Worm (Caenorhabditis elegans) whole organism, L2 larva: Measurements from ENCODE around the gene trx-5.

Experiments used
- C34F6.9 ChIP-seq: fragments of 150-350 bp; optimal IDR thresholded peaks from 2 replicates; lab custom pipeline; 2014; ENCODE audit warnings: missing biosample characterization, missing genetic modification characterization
- F13H6.1 ChIP-seq: sonication (generic microtip); optimal IDR thresholded peaks from 2 replicates; lab custom pipeline; 2016; ENCODE audit warnings: missing genetic modification characterization, missing compliant biosample characterization
- R02D3.7 ChIP-seq: fragments of 150-350 bp; optimal IDR thresholded peaks from 2 replicates; lab custom pipeline; 2014; ENCODE audit warnings: missing biosample characterization, missing genetic modification characterization
- Y55F3AM.14 ChIP-seq: fragments of 200-800 bp; sonication (Bioruptor generic); optimal IDR thresholded peaks from 2 replicates; lab custom pipeline; 2018; ENCODE audit warnings: mild to moderate bottlenecking, missing genetic modification characterization, missing compliant biosample characterization
- blmp-1 ChIP-seq: sonication (generic microtip); optimal IDR thresholded peaks from 2 replicates; lab custom pipeline; 2017; ENCODE audit warnings: missing genetic modification characterization, mild to moderate bottlenecking, missing compliant biosample characterization, antibody characterized with exemption, moderate library complexity; ENCODE audit not compliant: insufficient read depth
- ceh-16 ChIP-seq: fragments of 150-350 bp; optimal IDR thresholded peaks from 2 replicates; lab custom pipeline; 2014; ENCODE audit warnings: missing biosample characterization, missing genetic modification characterization
- crh-2 ChIP-seq: sonication (generic microtip); optimal IDR thresholded peaks from 2 replicates; lab custom pipeline; 2017; ENCODE audit warnings: missing biosample characterization, missing genetic modification characterization
- dmd-4 ChIP-seq: sonication (generic microtip); optimal IDR thresholded peaks from 2 replicates; lab custom pipeline; 2017; ENCODE audit warnings: missing biosample characterization, missing genetic modification characterization
- egl-27 ChIP-seq: sonication (generic microtip); optimal IDR thresholded peaks from 3 replicates; lab custom pipeline; 2017; ENCODE audit warnings: missing biosample characterization, missing genetic modification reagents, missing genetic modification characterization
- elt-1 ChIP-seq: fragments of 150-350 bp; optimal IDR thresholded peaks from 2 replicates; lab custom pipeline; 2014; ENCODE audit warnings: missing biosample characterization, missing genetic modification characterization
- elt-3 ChIP-seq: sonication (generic microtip); optimal IDR thresholded peaks from 2 replicates; lab custom pipeline; 2017; ENCODE audit warnings: missing biosample characterization, missing genetic modification characterization
- fos-1 ChIP-seq: fragments of 150-350 bp; optimal IDR thresholded peaks from 2 replicates; lab custom pipeline; 2014; ENCODE audit warnings: missing biosample characterization, missing genetic modification characterization
- gmeb-1 ChIP-seq: fragments of 150-350 bp; optimal IDR thresholded peaks from 2 replicates; lab custom pipeline; 2014; ENCODE audit warnings: missing biosample characterization, missing genetic modification characterization
- lin-11 ChIP-seq: fragments of 150-350 bp; sonication (generic microtip); optimal IDR thresholded peaks from 2 replicates; lab custom pipeline; 2014; ENCODE audit warnings: missing biosample characterization, missing genetic modification characterization, inconsistent platforms, mixed read lengths
- lin-13 ChIP-seq: fragments of 150-350 bp; optimal IDR thresholded peaks from 2 replicates; lab custom pipeline; 2014; ENCODE audit warnings: missing biosample characterization, missing genetic modification reagents, missing genetic modification characterization
- lin-39 ChIP-seq: fragments of 150-350 bp; optimal IDR thresholded peaks from 2 replicates; lab custom pipeline; 2014; ENCODE audit warnings: missing biosample characterization, missing genetic modification reagents, missing genetic modification characterization
- lsy-2 ChIP-seq, 2 experiments: fragments of 150-350 bp in 1 of 2; sonication (generic microtip) in 1 of 2; optimal IDR thresholded peaks; 2 replicates each; lab custom pipeline; 2014 to 2017; ENCODE audit warnings: missing biosample characterization in 2 of 2, missing genetic modification characterization in 2 of 2
- mdl-1 ChIP-seq, 2 experiments: fragments of 150-350 bp in 1 of 2; sonication (generic microtip) in 1 of 2; optimal IDR thresholded peaks; 2 replicates each; lab custom pipeline; 2017; ENCODE audit warnings: missing biosample characterization in 2 of 2, missing genetic modification characterization in 2 of 2
- nhr-10 ChIP-seq: sonication (generic microtip); optimal IDR thresholded peaks from 2 replicates; lab custom pipeline; 2017; ENCODE audit warnings: missing biosample characterization, missing genetic modification characterization
- nhr-11 ChIP-seq: fragments of 150-350 bp; optimal IDR thresholded peaks from 2 replicates; lab custom pipeline; 2014; ENCODE audit warnings: missing biosample characterization, missing genetic modification characterization
- nhr-129 ChIP-seq: fragments of 150-350 bp; optimal IDR thresholded peaks from 2 replicates; lab custom pipeline; 2014; ENCODE audit warnings: missing biosample characterization, missing genetic modification characterization
- nhr-21 ChIP-seq: fragments of 150-350 bp; optimal IDR thresholded peaks from 2 replicates; lab custom pipeline; 2014; ENCODE audit warnings: missing biosample characterization, missing genetic modification characterization
- nhr-25 ChIP-seq: fragments of 150-350 bp; sonication (generic microtip); optimal IDR thresholded peaks from 3 replicates; lab custom pipeline; 2014; ENCODE audit warnings: missing biosample characterization, missing genetic modification characterization
- nhr-6 ChIP-seq: fragments of 150-350 bp; optimal IDR thresholded peaks from 2 replicates; lab custom pipeline; 2014; ENCODE audit warnings: missing biosample characterization, missing genetic modification characterization
- nhr-77 ChIP-seq: fragments of 150-350 bp; optimal IDR thresholded peaks from 2 replicates; lab custom pipeline; 2014; ENCODE audit warnings: missing biosample characterization, missing genetic modification characterization
- peb-1 ChIP-seq: fragments of 150-350 bp; optimal IDR thresholded peaks from 2 replicates; lab custom pipeline; 2014; ENCODE audit warnings: missing biosample characterization, missing genetic modification characterization
- sem-4 ChIP-seq: fragments of 150-350 bp; optimal IDR thresholded peaks from 2 replicates; lab custom pipeline; 2014; ENCODE audit warnings: missing biosample characterization, missing genetic modification reagents, missing genetic modification characterization
- skn-1 ChIP-seq: sonication (generic microtip); optimal IDR thresholded peaks from 2 replicates; lab custom pipeline; 2017; ENCODE audit warnings: missing biosample characterization, missing genetic modification characterization
- sma-9 ChIP-seq, 2 experiments: fragments of 150-350 bp in 1 of 2; sonication (generic microtip) in 1 of 2; optimal IDR thresholded peaks; 2 replicates each; lab custom pipeline; 2014 to 2016; ENCODE audit warnings: missing genetic modification characterization in 2 of 2, mild to moderate bottlenecking in 1 of 2, missing biosample characterization in 1 of 2, missing compliant biosample characterization in 1 of 2, missing genetic modification reagents in 1 of 2, moderate library complexity in 1 of 2
- unc-39 ChIP-seq: fragments of 150-350 bp; optimal IDR thresholded peaks from 2 replicates; lab custom pipeline; 2014; ENCODE audit warnings: missing biosample characterization, missing genetic modification characterization
- unc-55 ChIP-seq: fragments of 150-350 bp; sonication (generic microtip); optimal IDR thresholded peaks from 3 replicates; lab custom pipeline; 2014; ENCODE audit warnings: missing biosample characterization, missing genetic modification reagents, missing genetic modification characterization
- zag-1 ChIP-seq: fragments of 150-350 bp; optimal IDR thresholded peaks from 2 replicates; lab custom pipeline; 2014; ENCODE audit warnings: missing biosample characterization, missing genetic modification characterization
- ztf-1 ChIP-seq: fragments of 200-800 bp; sonication (Bioruptor generic); conservative IDR thresholded peaks from 2 replicates; pipeline ENCODE4 v1.3.6; 2022; ENCODE audit warnings: missing genetic modification characterization, missing compliant biosample characterization
- ztf-11 ChIP-seq: sonication (generic microtip); optimal IDR thresholded peaks from 2 replicates; lab custom pipeline; 2017; ENCODE audit warnings: missing biosample characterization, missing genetic modification characterization
- ztf-4 ChIP-seq: fragments of 150-350 bp; optimal IDR thresholded peaks from 2 replicates; lab custom pipeline; 2014; ENCODE audit warnings: missing biosample characterization, missing genetic modification characterization

The trx-5 gene

DNA sequence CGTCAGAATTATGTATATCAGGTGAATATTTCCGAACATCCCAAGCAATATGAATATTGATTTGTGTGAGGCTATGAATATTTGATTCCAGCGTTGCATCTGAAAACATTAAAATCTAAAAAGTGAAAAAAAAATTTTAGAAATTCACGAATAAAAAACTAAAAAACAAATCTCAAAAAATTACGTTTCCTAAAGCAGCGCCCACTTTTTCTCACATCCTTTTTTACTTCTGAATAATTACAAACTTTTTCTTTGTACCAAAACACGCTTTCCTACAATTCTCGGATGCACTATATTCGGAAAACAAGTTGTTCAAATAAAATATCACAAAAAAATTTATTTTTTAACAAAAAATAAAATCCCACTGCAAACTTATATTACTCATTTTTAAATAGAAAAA, 18.8 kb upstream of the trx-5 start, which contains the start of gene srsx-8:
TSS of gene srsx-8 (minus strand) at position 101 of the 400 bp plus-strand sequence.
- no peak for TF ChIP-seq nhr-11
- no peak for TF ChIP-seq crh-2
- no peak for TF ChIP-seq skn-1 (tag; lab: Kevin White, UChicago)
- TF ChIP-seq elt-1 (tag; lab: Kevin White, UChicago) = no peak
- no peak for TF ChIP-seq Y55F3AM.14 (GFP tag; lab: Kevin White, UChicago)
- no peak for TF ChIP-seq nhr-21 (tag; lab: Kevin White, UChicago)
- no peak for TF ChIP-seq lsy-2 (tag; optimal IDR thresholded peaks at IDR 0.05; lab: Kevin White, UChicago)
- no peak for TF ChIP-seq ztf-1 (GFP tag; lab: Robert Waterston, UW)
- TF ChIP-seq nhr-129 (tag; lab: Kevin White, UChicago) = no peak
- TF ChIP-seq peb-1 = no peak

DNA sequence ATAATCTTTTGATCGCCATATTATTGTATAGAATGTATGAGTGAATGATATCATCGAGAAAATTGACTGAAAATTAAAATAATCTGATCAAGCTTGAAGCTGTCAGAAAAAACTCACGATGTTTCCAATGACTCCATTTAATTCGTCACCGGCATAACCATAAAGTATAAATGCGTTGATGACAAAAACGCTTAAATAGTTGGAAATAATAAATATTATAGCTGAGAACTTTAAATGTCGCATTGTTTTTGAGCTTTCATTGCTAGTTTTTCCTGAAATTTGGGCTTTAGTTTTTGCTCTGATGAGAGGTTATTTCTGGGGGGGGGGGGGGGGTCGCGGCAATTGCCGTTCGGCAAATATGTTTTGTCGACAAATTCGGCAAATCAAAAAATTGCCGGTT, 16.9 kb upstream of the trx-5 start:
- TF ChIP-seq sma-9 (GFP tag; optimal IDR thresholded peaks at IDR 0.05; lab: Kevin White, UChicago) (no peak), sma-9 (tag; optimal IDR thresholded peaks at IDR 0.05; lab: Kevin White, UChicago) (no peak), mdl-1 (tag; optimal IDR thresholded peaks at IDR 0.05; lab: Kevin White, UChicago) (no peak), C34F6.9 (tag; lab: Kevin White, UChicago) (no peak), lin-11 (no peak), R02D3.7 (tag; lab: Kevin White, UChicago) (no peak), lin-39 (tag; lab: Kevin White, UChicago) (no peak), nhr-11 (no peak), gmeb-1 (no peak), nhr-6 (tag; lab: Kevin White, UChicago) (no peak), nhr-10 (tag; lab: Kevin White, UChicago) (no peak), ztf-11 (tag; lab: Kevin White, UChicago) (no peak)

DNA sequence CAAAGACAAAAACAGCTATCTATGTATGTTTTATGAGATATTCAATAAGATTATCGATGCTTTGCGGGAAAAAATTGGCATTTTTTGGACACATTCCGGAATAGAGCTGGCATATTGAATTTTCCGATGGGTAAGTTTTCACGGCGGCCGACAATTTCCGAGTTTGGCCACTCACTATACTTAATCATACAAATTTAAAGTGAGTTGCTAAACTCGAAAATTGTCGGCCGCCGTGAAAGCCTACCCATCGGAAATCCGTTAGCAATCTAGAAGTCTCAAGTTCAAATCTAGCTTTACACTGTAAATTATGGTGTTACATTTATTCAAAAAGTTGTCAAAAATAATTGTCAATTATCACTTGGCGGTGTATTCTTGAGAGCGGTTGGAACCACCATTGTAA, 16.5 kb upstream of the trx-5 start:
- TF ChIP-seq mdl-1 (tag; optimal IDR thresholded peaks at IDR 0.05; lab: Kevin White, UChicago) = no peak
- no peak for TF ChIP-seq ztf-4 (tag; lab: Kevin White, UChicago)
- no peak for TF ChIP-seq zag-1 (tag; lab: Kevin White, UChicago)
- no peak for TF ChIP-seq unc-55 (GFP tag; lab: Kevin White, UChicago)
- TF ChIP-seq nhr-11 = no peak
- no peak for TF ChIP-seq ztf-1 (GFP tag; lab: Robert Waterston, UW)
- TF ChIP-seq dmd-4 = no peak
- TF ChIP-seq lsy-2 (tag; optimal IDR thresholded peaks at IDR 0.05; lab: Kevin White, UChicago) = no peak
- no peak for TF ChIP-seq C34F6.9 (tag; lab: Kevin White, UChicago)
- TF ChIP-seq ztf-11 (tag; lab: Kevin White, UChicago) = no peak
- TF ChIP-seq skn-1 (tag; lab: Kevin White, UChicago) = no peak
- TF ChIP-seq nhr-10 (tag; lab: Kevin White, UChicago) = no peak
- no peak for TF ChIP-seq nhr-25
- TF ChIP-seq lin-13 (GFP tag; lab: Kevin White, UChicago) = no peak
- no peak for TF ChIP-seq unc-39 (tag; lab: Kevin White, UChicago)
- no peak for TF ChIP-seq blmp-1
- TF ChIP-seq lin-39 (tag; lab: Kevin White, UChicago) = no peak
- TF ChIP-seq, all 48 proteins: peak for 0

DNA sequence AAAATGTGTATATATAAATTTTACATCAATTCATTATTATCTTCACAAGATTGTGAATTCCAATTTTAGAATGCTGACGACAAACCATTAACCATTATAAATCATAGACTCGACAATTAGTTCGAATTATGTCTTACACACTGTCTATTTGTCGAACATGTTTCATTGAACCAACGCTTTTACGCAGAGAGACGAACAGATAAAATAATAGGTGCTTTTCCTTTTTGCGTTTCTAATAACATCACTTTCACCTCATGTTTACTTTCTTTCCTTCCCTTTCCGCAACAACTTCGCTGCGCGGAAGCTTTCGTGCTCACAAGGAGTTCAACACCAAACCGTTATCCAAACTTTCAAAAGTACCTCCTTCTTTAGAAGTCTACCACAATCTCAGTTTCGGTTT, 13.6 kb upstream of the trx-5 start, which contains the start of gene F52F10.2:
TSS of gene F52F10.2 (plus strand) at position 301 of the 400 bp plus-strand sequence.
- TF ChIP-seq dmd-4 (no peak), lin-13 (GFP tag; lab: Kevin White, UChicago) (no peak), sem-4 (tag; lab: Kevin White, UChicago) (no peak), elt-3 (no peak), ceh-16 (no peak), egl-27 (tag; lab: Kevin White, UChicago) (no peak), blmp-1 (no peak), nhr-21 (tag; lab: Kevin White, UChicago) (no peak), F13H6.1 (no peak), nhr-77 (tag; lab: Kevin White, UChicago) (no peak), lin-39 (tag; lab: Kevin White, UChicago) (no peak)
- TF ChIP-seq, all 48 proteins: peak for 0

DNA sequence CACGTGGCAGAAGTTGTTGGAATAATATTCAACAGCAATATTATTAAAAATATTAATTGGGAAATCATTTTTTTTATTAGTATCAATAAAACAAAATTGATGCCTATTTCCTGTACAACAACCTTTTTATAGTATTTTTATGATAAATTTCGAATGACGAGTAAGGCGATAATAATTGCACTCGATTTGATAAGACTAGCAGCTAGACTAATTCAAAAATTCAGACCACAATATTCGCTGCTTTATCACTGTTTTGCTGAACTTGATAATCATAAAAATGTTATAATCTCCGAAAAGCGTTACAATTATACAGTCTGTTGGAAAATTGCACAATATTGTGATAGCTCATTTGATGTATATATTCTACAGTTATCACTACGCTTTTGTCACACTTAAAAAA, 11.5 kb upstream of the trx-5 start, which contains the start of gene oac-32:
TSS of gene oac-32 (minus strand) at position 90 of the 400 bp plus-strand sequence.
- TF ChIP-seq fos-1 (tag; lab: Kevin White, UChicago) = peak; percentile 58
- no peak for TF ChIP-seq ztf-11 (tag; lab: Kevin White, UChicago)
